Worm (Caenorhabditis elegans) whole organism, L3 larva: ENCODE measurements around the gene F53E4.2.

Experiments used
- ceh-16 ChIP-seq: sonication (generic microtip); optimal IDR thresholded peaks from 2 replicates; lab custom pipeline; 2017; ENCODE audit warnings: missing biosample characterization, missing genetic modification characterization
- ceh-28 ChIP-seq: fragments of 150-350 bp; optimal IDR thresholded peaks from 2 replicates; lab custom pipeline; 2014; ENCODE audit warnings: missing biosample characterization, missing genetic modification reagents, missing genetic modification characterization
- ceh-9 ChIP-seq: sonication (generic microtip); optimal IDR thresholded peaks from 2 replicates; lab custom pipeline; 2018; ENCODE audit warnings: missing biosample characterization, missing genetic modification characterization
- elt-1 ChIP-seq: fragments of 150-350 bp; optimal IDR thresholded peaks from 2 replicates; lab custom pipeline; 2014; ENCODE audit warnings: missing biosample characterization, missing genetic modification characterization
- jun-1 ChIP-seq: fragments of 150-350 bp; optimal IDR thresholded peaks from 2 replicates; lab custom pipeline; 2014; ENCODE audit warnings: missing biosample characterization, missing genetic modification reagents, missing genetic modification characterization
- lin-39 ChIP-seq: fragments of 150-350 bp; optimal IDR thresholded peaks from 2 replicates; lab custom pipeline; 2018; ENCODE audit warnings: missing biosample characterization, missing genetic modification reagents, missing genetic modification characterization
- mdl-1 ChIP-seq: fragments of 150-350 bp; optimal IDR thresholded peaks from 2 replicates; lab custom pipeline; 2014; ENCODE audit warnings: missing biosample characterization, missing genetic modification characterization
- nhr-11 ChIP-seq: fragments of 150-350 bp; optimal IDR thresholded peaks from 2 replicates; lab custom pipeline; 2014; ENCODE audit warnings: missing biosample characterization, missing genetic modification characterization
- nhr-12 ChIP-seq: fragments of 150-350 bp; optimal IDR thresholded peaks from 2 replicates; lab custom pipeline; 2014; ENCODE audit warnings: missing biosample characterization, missing genetic modification characterization
- nhr-28 ChIP-seq: fragments of 150-350 bp; optimal IDR thresholded peaks from 2 replicates; lab custom pipeline; 2014; ENCODE audit warnings: missing biosample characterization, missing genetic modification characterization
- pqm-1 ChIP-seq: fragments of 150-350 bp; optimal IDR thresholded peaks from 2 replicates; lab custom pipeline; 2017; ENCODE audit warnings: missing biosample characterization, missing genetic modification characterization, inconsistent platforms
- snpc-4 ChIP-seq: fragments of 150-350 bp; optimal IDR thresholded peaks from 2 replicates; lab custom pipeline; 2014; ENCODE audit warnings: missing biosample characterization, missing genetic modification characterization
- ztf-11 ChIP-seq: fragments of 150-350 bp; optimal IDR thresholded peaks from 2 replicates; lab custom pipeline; 2014; ENCODE audit warnings: missing biosample characterization, missing genetic modification characterization

DNA sequence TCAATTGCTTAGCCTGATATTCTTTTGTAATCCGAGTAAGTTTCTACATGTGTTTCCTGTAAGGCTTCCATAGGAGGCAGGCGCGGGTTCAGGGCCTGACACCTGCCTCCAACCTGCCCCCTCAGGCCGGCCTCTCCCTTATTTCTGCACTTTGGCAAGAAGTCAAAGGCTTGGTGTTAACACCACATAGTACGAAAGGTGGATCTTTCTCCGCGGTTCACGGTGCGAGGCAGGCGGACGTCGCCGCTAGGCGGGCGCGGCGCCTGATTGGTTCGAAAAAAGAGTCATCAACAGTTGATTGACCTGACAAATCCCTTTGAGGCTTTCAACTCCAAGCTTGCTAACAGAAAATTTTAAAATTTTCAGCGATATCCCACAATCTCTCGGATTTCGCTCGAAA is 20.7 kb downstream of the F53E4.2 start:
- TF ChIP-seq mdl-1 (no peak), ztf-11 (tag; lab: Kevin White, UChicago) (no peak), pqm-1 (tag; lab: Kevin White, UChicago) (no peak), ceh-9 (tag; lab: Kevin White, UChicago) (no peak), ceh-16 (tag; lab: Kevin White, UChicago) (no peak), jun-1 (no peak), ceh-28 (tag; lab: Kevin White, UChicago) (no peak), snpc-4 (tag; lab: Kevin White, UChicago) (no peak), nhr-12 (tag; lab: Kevin White, UChicago) (no peak), nhr-28 (tag; lab: Kevin White, UChicago) (no peak), nhr-11 (tag; lab: Kevin White, UChicago) (no peak), elt-1 (tag; lab: Kevin White, UChicago) (no peak), lin-39 (tag; lab: Kevin White, UChicago) (no peak)
